Fruit fly (Drosophila melanogaster) S2 (cell line): Measurements from ENCODE around the gene Rh7.

Source experiments
- CG8478 ChIP-seq: fragments of >200 bp; optimal IDR thresholded peaks from 2 replicates; lab custom pipeline; 2018
- CTCF ChIP-seq, 2 experiments: fragments of >200 bp; optimal IDR thresholded peaks; 2 replicates each; lab custom pipeline; 2018

DNA sequence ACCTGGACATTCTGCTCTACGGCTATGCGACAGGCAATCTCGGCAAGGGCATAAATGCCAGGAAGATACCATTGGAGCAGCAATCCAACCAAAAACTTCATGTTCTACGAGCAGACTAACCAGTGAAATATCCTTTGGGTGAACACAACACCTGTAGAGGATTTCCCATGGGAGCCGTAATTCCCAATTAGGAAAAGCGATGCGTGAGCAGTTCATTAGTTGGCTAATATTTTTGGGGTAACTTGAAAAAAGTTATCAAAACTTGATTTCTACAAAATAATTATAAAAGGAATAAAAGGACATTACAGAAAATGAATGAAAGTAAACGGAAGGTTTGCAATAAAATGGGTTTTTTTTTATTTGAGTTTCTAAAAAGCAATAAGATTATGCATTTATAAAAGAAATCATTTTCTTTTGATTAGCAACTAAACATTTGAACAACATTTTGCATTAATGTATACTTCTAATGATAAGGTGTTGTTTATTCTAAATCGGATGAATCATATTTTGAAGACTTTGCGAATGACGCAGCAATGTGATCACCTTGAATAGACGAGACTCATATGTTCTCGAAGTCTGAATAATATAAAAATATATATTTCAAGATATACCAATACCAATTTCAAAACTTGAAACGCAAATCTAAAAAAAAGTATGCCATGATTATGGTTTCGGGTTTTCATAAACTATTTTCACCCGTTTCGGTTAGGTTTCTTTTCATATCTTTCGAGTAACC, 47.8 kb downstream of the Rh7 start, which contains the start of the genes Ir68b and CG34241:
- no peak for TF ChIP-seq CTCF (optimal IDR thresholded peaks at IDR 0.05; lab: Kevin White, UChicago)
- no peak for TF ChIP-seq CG8478
